Fruit fly (Drosophila melanogaster): Measurements from ENCODE around the gene CG33159.

DNA sequence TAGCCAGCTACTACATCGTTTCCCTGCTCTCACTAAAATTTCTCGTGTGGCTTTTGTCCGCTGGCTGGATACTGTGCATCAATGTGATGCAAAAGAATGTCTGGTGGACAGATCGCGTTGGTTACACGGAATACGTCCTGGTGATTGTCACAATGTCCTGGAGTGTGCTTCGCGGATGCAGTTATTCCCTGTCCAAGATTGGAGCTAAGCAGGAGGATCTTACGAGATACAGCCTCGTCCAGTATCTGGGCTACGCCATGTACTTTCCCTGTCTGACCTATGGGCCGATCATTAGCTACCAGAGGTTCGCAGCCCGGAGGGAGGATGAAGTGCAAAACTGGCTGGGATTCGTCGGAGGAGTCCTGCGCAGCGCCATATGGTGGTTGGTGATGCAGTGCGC, 41.7 kb downstream of the CG33159 start:
- no peak for TF ChIP-seq CG5204 (GFP tag; optimal IDR thresholded peaks at IDR 0.05)
- no peak for TF ChIP-seq ovo (GFP tag; optimal IDR thresholded peaks at IDR 0.05)
- no peak for TF ChIP-seq tj (GFP tag; optimal IDR thresholded peaks at IDR 0.05)
- TF ChIP-seq CG7045 (GFP tag; optimal IDR thresholded peaks at IDR 0.05): no peak
- TF ChIP-seq kay (GFP tag; ENCODE audit: borderline replicate concordance): no peak
- TF ChIP-seq Mnt (GFP tag; optimal IDR thresholded peaks at IDR 0.05): no peak
- TF ChIP-seq Crg-1 (GFP tag; optimal IDR thresholded peaks at IDR 0.05): no peak
- no peak for TF ChIP-seq CG33017 (tag; optimal IDR thresholded peaks at IDR 0.05)
- TF ChIP-seq CG12768 (GFP tag; optimal IDR thresholded peaks at IDR 0.05): no peak
- TF ChIP-seq toe (GFP tag; optimal IDR thresholded peaks at IDR 0.05): no peak

Measured in whole organism, adult.